Worm (Caenorhabditis elegans) whole organism, late embryonic: ENCODE results near the gene pals-21.

ENCODE experiments used
- C08G9.2 ChIP-seq: sonication (generic microtip); optimal IDR thresholded peaks from 2 replicates; lab custom pipeline; 2016; ENCODE audit warnings: mild to moderate bottlenecking, missing genetic modification characterization, moderate library complexity, missing compliant biosample characterization
- C38D4.7 ChIP-seq: fragments of 200-800 bp; sonication (Bioruptor generic); optimal IDR thresholded peaks from 2 replicates; lab custom pipeline; 2018; ENCODE audit warnings: mild to moderate bottlenecking, missing genetic modification characterization, moderate library complexity, missing compliant biosample characterization
- F13H6.1 ChIP-seq: sonication (generic microtip); optimal IDR thresholded peaks from 2 replicates; lab custom pipeline; 2016; ENCODE audit warnings: missing genetic modification characterization, missing compliant biosample characterization
- Y22D7AL.16 ChIP-seq: sonication (generic microtip); optimal IDR thresholded peaks from 2 replicates; lab custom pipeline; 2016; ENCODE audit warnings: missing genetic modification characterization, missing compliant biosample characterization
- ahr-1 ChIP-seq: sonication (generic microtip); optimal IDR thresholded peaks from 2 replicates; lab custom pipeline; 2016; ENCODE audit warnings: missing genetic modification characterization, missing compliant biosample characterization
- ceh-14 ChIP-seq: sonication (generic microtip); optimal IDR thresholded peaks from 2 replicates; lab custom pipeline; 2016; ENCODE audit warnings: missing genotype, missing genetic modification characterization, missing compliant biosample characterization
- ceh-18 ChIP-seq: sonication (generic microtip); optimal IDR thresholded peaks from 2 replicates; lab custom pipeline; 2016; ENCODE audit warnings: missing genetic modification characterization, missing compliant biosample characterization
- ceh-24 ChIP-seq: sonication (generic microtip); optimal IDR thresholded peaks from 2 replicates; lab custom pipeline; 2016; ENCODE audit warnings: mild to moderate bottlenecking, missing genetic modification characterization, missing compliant biosample characterization
- ceh-30 ChIP-seq: fragments of 150-350 bp; optimal IDR thresholded peaks from 2 replicates; lab custom pipeline; 2014; ENCODE audit warnings: missing biosample characterization, missing genetic modification characterization
- ceh-31 ChIP-seq: sonication (generic microtip); optimal IDR thresholded peaks from 2 replicates; lab custom pipeline; 2016; ENCODE audit warnings: missing genetic modification characterization, missing compliant biosample characterization
- ceh-6 ChIP-seq: fragments of 200-800 bp; sonication (Bioruptor generic); optimal IDR thresholded peaks from 2 replicates; lab custom pipeline; 2018; ENCODE audit warnings: mild to moderate bottlenecking, missing genetic modification characterization, missing compliant biosample characterization
- ceh-9 ChIP-seq: sonication (generic microtip); optimal IDR thresholded peaks from 2 replicates; lab custom pipeline; 2016; ENCODE audit warnings: mild to moderate bottlenecking, missing genetic modification characterization, inconsistent platforms, missing compliant biosample characterization
- che-1 ChIP-seq: sonication (generic microtip); optimal IDR thresholded peaks from 2 replicates; lab custom pipeline; 2016; ENCODE audit warnings: mild to moderate bottlenecking, missing genetic modification characterization, missing compliant biosample characterization
- dmd-4 ChIP-seq: sonication (generic microtip); optimal IDR thresholded peaks from 2 replicates; lab custom pipeline; 2016; ENCODE audit warnings: borderline replicate concordance, missing genetic modification characterization, missing compliant biosample characterization
- ets-4 ChIP-seq: sonication (generic microtip); optimal IDR thresholded peaks from 2 replicates; lab custom pipeline; 2016; ENCODE audit warnings: missing genetic modification characterization, missing compliant biosample characterization
- eyg-1 ChIP-seq: sonication (generic microtip); optimal IDR thresholded peaks from 2 replicates; lab custom pipeline; 2016; ENCODE audit warnings: missing genotype, missing genetic modification characterization, missing compliant biosample characterization
- fax-1 ChIP-seq: sonication (generic microtip); optimal IDR thresholded peaks from 2 replicates; lab custom pipeline; 2016; ENCODE audit warnings: missing genotype, missing genetic modification characterization, missing compliant biosample characterization
- fkh-10 ChIP-seq: fragments of 150-350 bp; optimal IDR thresholded peaks from 2 replicates; lab custom pipeline; 2014; ENCODE audit warnings: missing biosample characterization, missing genetic modification reagents, missing genetic modification characterization
- gmeb-2 ChIP-seq: sonication (generic microtip); optimal IDR thresholded peaks from 2 replicates; lab custom pipeline; 2016; ENCODE audit warnings: missing genetic modification characterization, inconsistent platforms, missing compliant biosample characterization
- hlh-13 ChIP-seq: fragments of 200-800 bp; sonication (Bioruptor generic); optimal IDR thresholded peaks from 2 replicates; lab custom pipeline; 2018; ENCODE audit warnings: mild to moderate bottlenecking, missing genetic modification characterization, missing compliant biosample characterization
- hlh-15 ChIP-seq: sonication (generic microtip); optimal IDR thresholded peaks from 2 replicates; lab custom pipeline; 2016; ENCODE audit warnings: missing genetic modification characterization, missing compliant biosample characterization
- hlh-30 ChIP-seq: sonication (generic microtip); optimal IDR thresholded peaks from 2 replicates; lab custom pipeline; 2017; ENCODE audit warnings: antibody characterized with exemption, missing genetic modification characterization, missing compliant biosample characterization; ENCODE audit not compliant: insufficient read depth
- hlh-6 ChIP-seq: sonication (generic microtip); optimal IDR thresholded peaks from 2 replicates; lab custom pipeline; 2016; ENCODE audit warnings: missing genotype, missing genetic modification characterization, missing compliant biosample characterization
- lim-6 ChIP-seq: sonication (generic microtip); optimal IDR thresholded peaks from 2 replicates; lab custom pipeline; 2016; ENCODE audit warnings: missing genetic modification characterization, missing compliant biosample characterization
- madf-2 ChIP-seq: sonication (generic microtip); optimal IDR thresholded peaks from 2 replicates; lab custom pipeline; 2017; ENCODE audit warnings: missing genetic modification characterization, missing compliant biosample characterization
- mec-3 ChIP-seq: sonication (generic microtip); optimal IDR thresholded peaks from 2 replicates; lab custom pipeline; 2016; ENCODE audit warnings: borderline replicate concordance, missing genetic modification characterization, missing compliant biosample characterization
- nfya-1 ChIP-seq: sonication (generic microtip); optimal IDR thresholded peaks from 2 replicates; lab custom pipeline; 2017; ENCODE audit warnings: missing genetic modification characterization, mild to moderate bottlenecking, missing compliant biosample characterization, antibody characterized with exemption, moderate library complexity
- npax-4 ChIP-seq: sonication (generic microtip); optimal IDR thresholded peaks from 2 replicates; lab custom pipeline; 2016; ENCODE audit warnings: missing genetic modification characterization, missing compliant biosample characterization
- pat-9 ChIP-seq: fragments of 200-800 bp; sonication (Bioruptor generic); optimal IDR thresholded peaks from 2 replicates; lab custom pipeline; 2018; ENCODE audit warnings: mild to moderate bottlenecking, missing genetic modification characterization, moderate library complexity, missing compliant biosample characterization
- pax-1 ChIP-seq: fragments of 150-350 bp; optimal IDR thresholded peaks from 2 replicates; lab custom pipeline; 2014; ENCODE audit warnings: missing biosample characterization, missing genetic modification characterization
- pha-2 ChIP-seq: sonication (generic microtip); optimal IDR thresholded peaks from 2 replicates; lab custom pipeline; 2017; ENCODE audit warnings: mild to moderate bottlenecking, missing genetic modification characterization, missing compliant biosample characterization
- ref-2 ChIP-seq: sonication (generic microtip); optimal IDR thresholded peaks from 2 replicates; lab custom pipeline; 2016; ENCODE audit warnings: missing genetic modification characterization, missing compliant biosample characterization
- rnt-1 ChIP-seq: sonication (generic microtip); optimal IDR thresholded peaks from 2 replicates; lab custom pipeline; 2016; ENCODE audit warnings: missing genetic modification characterization, missing compliant biosample characterization
- sdc-2 ChIP-seq: sonication (generic microtip); optimal IDR thresholded peaks from 2 replicates; lab custom pipeline; 2016; ENCODE audit warnings: missing genotype, missing genetic modification characterization, missing compliant biosample characterization
- sox-2 ChIP-seq: fragments of 200-800 bp; sonication (Bioruptor generic); IDR thresholded peaks from 2 replicates; pipeline ENCODE4 v1.3.6; 2022; ENCODE audit warnings: missing genetic modification reagents, missing genetic modification characterization, missing compliant biosample characterization
- sox-4 ChIP-seq: sonication (generic microtip); optimal IDR thresholded peaks from 2 replicates; lab custom pipeline; 2017; ENCODE audit warnings: mild to moderate bottlenecking, missing genetic modification characterization, inconsistent platforms, missing compliant biosample characterization
- tbx-2 ChIP-seq: sonication (generic microtip); optimal IDR thresholded peaks from 2 replicates; lab custom pipeline; 2016; ENCODE audit warnings: missing genetic modification characterization, missing compliant biosample characterization
- tbx-7 ChIP-seq: sonication (generic microtip); optimal IDR thresholded peaks from 2 replicates; lab custom pipeline; 2016; ENCODE audit warnings: missing genotype, missing genetic modification characterization, missing compliant biosample characterization
- ttx-3 ChIP-seq: sonication (generic microtip); optimal IDR thresholded peaks from 2 replicates; lab custom pipeline; 2016; ENCODE audit warnings: missing genetic modification reagents, missing genetic modification characterization, missing compliant biosample characterization
- unc-55 ChIP-seq: sonication (generic microtip); optimal IDR thresholded peaks from 2 replicates; lab custom pipeline; 2017; ENCODE audit warnings: missing biosample characterization, missing genetic modification reagents, missing genetic modification characterization
- unc-86 ChIP-seq: sonication (generic microtip); optimal IDR thresholded peaks from 2 replicates; lab custom pipeline; 2016; ENCODE audit warnings: missing genetic modification characterization, missing compliant biosample characterization

Gene pals-21

DNA sequence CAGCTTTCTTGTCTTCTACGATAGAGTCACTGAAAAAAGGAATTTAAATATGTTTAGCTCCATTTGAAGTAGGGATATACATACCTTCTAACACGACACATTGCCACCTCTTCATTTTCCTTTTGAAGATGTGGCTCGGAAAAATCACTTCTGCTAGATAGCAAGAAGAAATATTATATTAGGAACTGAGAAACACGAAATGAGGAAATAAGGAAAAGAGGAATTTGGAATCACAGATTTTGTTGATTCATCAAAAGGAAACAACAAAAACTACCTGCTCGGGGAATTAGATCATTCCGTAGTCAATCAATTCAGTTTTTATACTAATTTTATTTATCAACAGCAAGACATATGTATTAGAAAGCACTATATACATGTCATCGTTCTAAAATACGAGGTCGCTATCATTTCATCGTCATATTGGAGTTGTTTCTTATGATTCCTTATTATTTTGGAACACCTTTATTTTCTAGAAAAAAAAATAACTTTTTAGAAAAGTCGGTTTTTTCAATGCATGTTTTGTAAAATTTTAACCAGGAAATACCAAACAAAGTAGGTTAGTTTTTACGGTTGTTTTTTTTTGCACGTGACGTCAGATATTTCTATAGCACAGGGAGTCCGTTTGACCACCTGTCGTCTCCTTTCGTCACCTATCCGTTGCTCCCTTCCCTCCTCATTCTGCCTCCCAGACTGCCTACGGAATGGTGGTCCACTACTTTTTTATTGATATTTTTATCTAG lies at the start of gene pals-21, which contains the start of gene Y82E9BR.6:
Gene pals-21, minus strand, starts transcription at position 101 of the 740 bp plus-strand sequence.
Gene Y82E9BR.6, plus strand, starts transcription at position 690 of the 740 bp plus-strand sequence.
- TF ChIP-seq hlh-30 (tag; lab: Kevin White, UChicago) (peak; percentile 0), sox-2 (no peak)

DNA sequence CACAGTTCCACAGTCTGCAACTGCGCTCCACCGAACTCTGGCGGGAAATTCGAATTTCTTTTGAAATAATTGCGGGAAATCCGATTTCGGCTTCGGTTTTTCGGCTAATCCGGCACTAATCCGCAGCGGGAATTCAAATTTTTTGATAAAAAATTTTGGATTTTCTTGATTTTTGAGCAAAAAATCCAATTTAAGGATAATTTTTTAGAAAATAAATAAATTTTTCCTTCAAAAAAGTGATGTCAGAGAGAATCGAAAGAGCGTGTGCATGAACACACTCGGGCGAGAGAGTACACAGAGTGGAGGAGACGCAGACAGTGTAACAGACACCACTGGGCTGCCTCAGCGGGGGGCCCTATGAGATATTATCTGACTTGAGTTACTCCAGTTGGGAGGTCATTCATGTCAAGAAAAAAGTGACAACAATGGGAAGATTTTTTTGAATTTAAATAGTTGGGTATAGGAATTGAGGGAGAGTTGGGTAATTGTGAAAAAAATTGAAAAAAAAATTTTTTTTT lies 49.5 kb upstream of the pals-21 start:
- peak; percentile 54 for TF ChIP-seq ref-2 (tag; lab: Kevin White, UChicago)
- TF ChIP-seq nfya-1: peak; percentile 18
- no peak for TF ChIP-seq tbx-7
- TF ChIP-seq, all 69 proteins: peak for 2

DNA sequence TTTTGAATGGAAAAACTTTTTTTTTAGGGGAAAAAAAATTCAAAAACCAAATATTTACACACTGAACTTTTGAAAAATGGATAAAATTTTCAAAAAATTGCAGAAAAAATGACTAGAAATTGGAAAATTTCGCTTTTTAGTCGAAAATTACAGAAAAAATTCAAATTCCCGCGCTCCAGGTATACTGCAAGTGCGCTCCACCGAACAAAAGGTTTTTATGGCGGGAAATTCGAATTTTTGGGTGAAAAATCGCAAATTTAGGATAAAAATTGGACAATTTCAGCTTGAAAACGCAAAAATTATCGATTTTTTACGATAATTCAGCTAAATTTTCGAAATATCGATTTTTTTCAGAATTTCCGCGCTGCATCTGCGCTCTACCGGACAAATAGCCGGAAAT lies 48.8 kb upstream of the pals-21 start:
- TF ChIP-seq sox-4: no peak
- TF ChIP-seq, all 69 proteins: peak for 0

DNA sequence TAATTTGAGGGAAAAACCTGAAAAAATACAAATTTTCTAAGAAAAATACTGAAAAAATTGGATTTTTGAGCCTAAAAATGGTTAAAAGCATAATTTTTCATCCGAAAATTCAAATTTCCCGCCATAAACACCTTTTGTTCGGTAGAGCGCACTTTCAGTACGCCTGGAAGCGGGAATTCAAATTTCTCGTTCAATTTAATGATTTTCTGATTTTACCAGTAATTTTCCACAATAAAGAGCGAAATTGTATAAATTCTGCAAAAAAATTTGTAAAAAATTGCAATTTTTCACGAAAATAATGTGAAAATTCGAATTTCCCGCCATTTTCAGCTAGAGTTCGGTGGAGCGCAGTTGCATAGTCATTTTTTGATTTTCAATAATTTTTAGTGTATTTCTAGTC lies 48.0 kb upstream of the pals-21 start:
- TF ChIP-seq fkh-10 (GFP tag; lab: Kevin White, UChicago) (no peak), madf-2 (no peak), ceh-9 (tag; lab: Kevin White, UChicago) (no peak), sox-2 (no peak), eyg-1 (no peak), ceh-14 (tag; lab: Kevin White, UChicago) (no peak), ahr-1 (tag; lab: Kevin White, UChicago) (no peak), sdc-2 (tag; lab: Kevin White, UChicago) (no peak), dmd-4 (tag; lab: Kevin White, UChicago) (no peak), rnt-1 (tag; lab: Kevin White, UChicago) (no peak), tbx-2 (tag; lab: Kevin White, UChicago) (no peak)

DNA sequence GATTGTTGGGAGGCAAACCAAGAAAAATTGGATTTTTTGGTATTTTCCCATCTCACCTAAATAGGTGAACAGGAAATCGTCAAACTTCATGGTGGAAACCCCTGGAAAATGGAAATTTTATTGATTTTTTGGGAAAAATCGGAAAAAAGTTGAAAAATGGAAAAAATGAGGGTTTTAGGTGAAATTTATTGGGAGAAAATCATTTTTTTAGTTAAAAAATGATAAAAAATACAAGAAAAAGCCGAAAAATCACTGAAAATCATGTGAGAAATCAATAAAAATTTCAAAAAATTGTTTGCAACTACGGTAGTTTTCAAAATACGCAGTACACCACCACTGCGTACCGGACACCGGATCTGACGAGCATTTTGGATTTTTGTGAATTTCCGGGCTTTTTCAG lies 46.7 kb upstream of the pals-21 start, which contains the start of gene lelo-2:
Gene lelo-2, minus strand, starts transcription at position 101 of the 400 bp plus-strand sequence.
- TF ChIP-seq unc-55: no peak

DNA sequence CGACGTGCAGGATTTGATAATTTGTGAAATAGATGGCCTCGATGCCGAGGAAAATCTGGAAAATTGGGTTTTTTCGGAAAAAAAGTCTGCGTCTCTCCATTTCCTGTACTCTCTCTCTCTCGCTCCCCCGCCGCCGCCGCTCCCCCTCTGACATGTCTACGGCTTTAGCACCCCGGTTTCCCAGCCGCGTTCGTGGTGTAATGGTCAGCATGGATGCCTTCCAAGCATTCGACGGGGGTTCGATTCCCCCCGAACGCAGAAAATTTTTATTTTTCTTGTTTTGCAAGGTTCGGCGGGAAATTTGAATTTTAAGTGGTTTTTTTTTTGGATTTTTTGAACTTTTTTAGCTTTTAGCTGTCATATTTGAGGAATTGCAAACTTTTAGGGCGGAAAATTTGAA lies 43.9 kb upstream of the pals-21 start:
- peak; percentile 76 for TF ChIP-seq che-1 (tag; lab: Kevin White, UChicago)
- peak; percentile 55 for TF ChIP-seq sdc-2 (tag; lab: Kevin White, UChicago)
- TF ChIP-seq C38D4.7 (GFP tag; lab: Kevin White, UChicago): peak; percentile 65
- peak; percentile 57 for TF ChIP-seq ceh-31
- peak; percentile 49 for TF ChIP-seq npax-4 (tag; lab: Kevin White, UChicago)
- peak; percentile 55 for TF ChIP-seq ttx-3 (tag; lab: Kevin White, UChicago)
- peak; percentile 47 for TF ChIP-seq rnt-1 (tag; lab: Kevin White, UChicago)
- TF ChIP-seq ceh-18 (tag; lab: Kevin White, UChicago): peak; percentile 42
- no peak for TF ChIP-seq ceh-30 (tag; lab: Kevin White, UChicago)
- peak; percentile 29 for TF ChIP-seq F13H6.1 (tag; lab: Kevin White, UChicago)
- peak; percentile 62 for TF ChIP-seq hlh-15 (tag; lab: Kevin White, UChicago)
- peak; percentile 69 for TF ChIP-seq hlh-6 (tag; lab: Kevin White, UChicago)
- peak; percentile 20 for TF ChIP-seq lim-6
- TF ChIP-seq unc-86 (tag; lab: Kevin White, UChicago): peak; percentile 38
- peak; percentile 41 for TF ChIP-seq pha-2 (tag; lab: Kevin White, UChicago)
- peak; percentile 66 for TF ChIP-seq ceh-24 (tag; lab: Kevin White, UChicago)
- TF ChIP-seq pat-9 (tag; lab: Kevin White, UChicago): peak; percentile 40
- no peak for TF ChIP-seq ets-4 (tag; lab: Kevin White, UChicago)
- TF ChIP-seq pax-1 (tag; lab: Kevin White, UChicago): no peak
- TF ChIP-seq eyg-1: no peak
- peak; percentile 22 for TF ChIP-seq hlh-13 (GFP tag; lab: Kevin White, UChicago)
- TF ChIP-seq Y22D7AL.16 (tag; lab: Kevin White, UChicago): peak; percentile 71
- TF ChIP-seq madf-2: peak; percentile 76
- peak; percentile 65 for TF ChIP-seq C08G9.2
- TF ChIP-seq mec-3 (tag; lab: Kevin White, UChicago): no peak
- peak; percentile 17 for TF ChIP-seq fax-1 (tag; lab: Kevin White, UChicago)
- TF ChIP-seq ceh-6 (GFP tag; lab: Kevin White, UChicago): peak; percentile 56
- peak; percentile 64 for TF ChIP-seq gmeb-2 (tag; lab: Kevin White, UChicago)
- peak; percentile 36; the same call in 1 of the 2 replicates for TF ChIP-seq sox-2
